Worm (Caenorhabditis elegans) whole organism, L3 larva: ENCODE data around the gene ttr-5.

Experiments
- aly-2 ChIP-seq: fragments of 150-350 bp; optimal IDR thresholded peaks from 2 replicates; lab custom pipeline; 2014; ENCODE audit warnings: missing biosample characterization, missing genetic modification characterization
- ceh-82 ChIP-seq: fragments of 150-350 bp; optimal IDR thresholded peaks from 2 replicates; lab custom pipeline; 2014; ENCODE audit warnings: missing biosample characterization, missing genetic modification characterization
- egl-27 ChIP-seq: sonication (generic microtip); optimal IDR thresholded peaks from 4 replicates; lab custom pipeline; 2017; ENCODE audit warnings: missing biosample characterization, missing genetic modification reagents, missing genetic modification characterization
- fos-1 ChIP-seq: fragments of 150-350 bp; optimal IDR thresholded peaks from 2 replicates; lab custom pipeline; 2014; ENCODE audit warnings: missing biosample characterization, missing genetic modification characterization
- mdl-1 ChIP-seq: fragments of 150-350 bp; optimal IDR thresholded peaks from 2 replicates; lab custom pipeline; 2014; ENCODE audit warnings: missing biosample characterization, missing genetic modification characterization
- nhr-43 ChIP-seq: sonication (generic microtip); optimal IDR thresholded peaks from 2 replicates; lab custom pipeline; 2016; ENCODE audit warnings: mild to moderate bottlenecking, missing genetic modification characterization, missing compliant biosample characterization; ENCODE audit not compliant: poor library complexity, severe bottlenecking
- nhr-67 ChIP-seq: fragments of 150-350 bp; optimal IDR thresholded peaks from 2 replicates; lab custom pipeline; 2014; ENCODE audit warnings: missing biosample characterization, missing genetic modification characterization
- nhr-77 ChIP-seq: fragments of 150-350 bp; optimal IDR thresholded peaks from 2 replicates; lab custom pipeline; 2014; ENCODE audit warnings: missing biosample characterization, missing genetic modification characterization
- pqm-1 ChIP-seq: fragments of 150-350 bp; optimal IDR thresholded peaks from 2 replicates; lab custom pipeline; 2017; ENCODE audit warnings: missing biosample characterization, missing genetic modification characterization, inconsistent platforms
- snpc-4 ChIP-seq: fragments of 150-350 bp; optimal IDR thresholded peaks from 2 replicates; lab custom pipeline; 2014; ENCODE audit warnings: missing biosample characterization, missing genetic modification characterization
- unc-62 ChIP-seq: fragments of 150-350 bp; sonication (generic microtip); optimal IDR thresholded peaks from 4 replicates; lab custom pipeline; 2014; ENCODE audit warnings: missing biosample characterization, missing genetic modification reagents, missing genetic modification characterization

DNA sequence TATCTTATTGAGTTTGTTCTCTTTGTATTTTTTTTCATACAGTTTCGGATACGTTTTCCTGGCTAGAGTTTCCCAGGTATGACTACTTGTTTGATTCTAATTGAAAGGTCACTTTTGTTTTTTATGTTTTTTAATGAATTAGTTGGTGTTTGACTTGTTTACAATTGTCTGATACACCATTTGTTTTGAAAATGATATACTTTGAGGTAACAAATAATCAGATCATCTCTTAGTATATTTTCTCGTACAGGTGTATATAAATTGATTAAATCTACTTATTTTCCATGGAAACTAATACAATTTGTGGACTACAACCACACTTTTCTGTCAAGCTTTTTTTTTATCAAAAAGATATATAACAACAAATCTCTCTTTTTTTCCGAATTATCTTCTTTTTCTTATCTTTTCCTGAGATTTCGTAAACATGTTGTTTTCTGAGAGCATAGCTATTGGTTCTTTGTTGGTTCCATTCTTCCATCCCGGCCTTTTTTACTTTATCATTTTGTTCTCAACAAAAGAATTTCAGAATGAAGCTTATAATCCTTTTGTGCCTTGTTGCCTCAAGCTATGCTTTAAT, at the start of gene ttr-5:
- TF ChIP-seq fos-1 (no peak), aly-2 (tag; lab: Kevin White, UChicago) (no peak), nhr-67 (no peak), egl-27 (tag; lab: Kevin White, UChicago) (no peak), unc-62 (GFP tag; lab: Kevin White, UChicago) (no peak), ceh-82 (no peak), snpc-4 (tag; lab: Kevin White, UChicago) (no peak), pqm-1 (tag; lab: Kevin White, UChicago) (no peak), nhr-43 (tag; lab: Kevin White, UChicago) (no peak), nhr-77 (tag; lab: Kevin White, UChicago) (no peak), mdl-1 (tag; lab: Kevin White, UChicago) (no peak)
